Worm (Caenorhabditis elegans): Measurements from ENCODE around the gene C17G10.10.

DNA sequence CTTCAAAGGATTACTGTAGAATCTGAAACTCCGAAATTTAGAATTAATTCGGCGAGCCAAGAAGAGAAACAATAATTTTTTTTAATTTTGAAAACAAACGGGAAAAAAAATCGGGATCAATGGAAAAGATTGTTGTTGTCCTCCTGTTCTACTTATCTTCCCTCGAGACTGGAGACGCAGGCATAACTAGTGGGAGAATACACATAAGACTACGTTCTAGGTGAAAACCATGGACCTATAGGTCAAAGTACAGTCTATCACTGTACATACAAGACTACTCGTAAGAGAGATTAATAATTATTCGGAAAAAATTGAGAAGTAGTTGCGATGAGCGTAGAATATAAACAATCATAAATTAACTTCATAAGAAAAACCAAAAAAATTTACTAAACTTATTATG, 20.1 kb upstream of the C17G10.10 start, which contains the start of gene dhs-6:
- TF ChIP-seq ets-7 (tag; optimal IDR thresholded peaks at IDR 0.05) (no peak), B0310.2 (tag; optimal IDR thresholded peaks at IDR 0.05) (no peak), ama-1 (optimal IDR thresholded peaks at IDR 0.05) (no peak), tbx-11 (GFP tag; IDR thresholded peaks at IDR 0.05) (no peak), flt-1 (GFP tag; IDR thresholded peaks at IDR 0.05) (no peak)
